Worm (Caenorhabditis elegans) whole organism, young adult: Measurements from ENCODE around the gene D1025.1.

Source experiments
- B0035.1 ChIP-seq: sonication (generic microtip); optimal IDR thresholded peaks from 2 replicates; lab custom pipeline; 2016; ENCODE audit warnings: missing genetic modification characterization, mild to moderate bottlenecking, missing compliant biosample characterization, missing genotype, missing genetic modification reagents
- B0336.3 ChIP-seq: fragments of 200-800 bp; sonication (Bioruptor generic); IDR thresholded peaks from 2 replicates; pipeline ENCODE4 v1.3.6; 2022; ENCODE audit warnings: missing genetic modification characterization, missing compliant biosample characterization
- C06A6.2 ChIP-seq: fragments of 200-800 bp; sonication (Bioruptor generic); conservative IDR thresholded peaks from 2 replicates; pipeline ENCODE4 v1.3.6; 2022; ENCODE audit warnings: missing genetic modification characterization, missing compliant biosample characterization
- C17E4.6 ChIP-seq: fragments of 200-800 bp; sonication (Bioruptor generic); IDR thresholded peaks from 2 replicates; pipeline ENCODE4 v1.3.6; 2022; ENCODE audit warnings: missing genetic modification reagents, missing genetic modification characterization, missing compliant biosample characterization
- F57C9.4 ChIP-seq: sonication (generic microtip); optimal IDR thresholded peaks from 2 replicates; lab custom pipeline; 2017; ENCODE audit warnings: mild to moderate bottlenecking, missing genetic modification characterization, missing compliant biosample characterization
- K11D2.4 ChIP-seq: fragments of 200-800 bp; sonication (Bioruptor generic); IDR thresholded peaks from 2 replicates; pipeline ENCODE4 v1.3.6; 2022; ENCODE audit warnings: missing genetic modification reagents, missing genetic modification characterization, missing compliant biosample characterization
- K12H6.12 ChIP-seq: fragments of 200-800 bp; sonication (Bioruptor generic); optimal IDR thresholded peaks from 2 replicates; lab custom pipeline; 2018; ENCODE audit warnings: mild to moderate bottlenecking, missing genetic modification characterization, missing compliant biosample characterization
- T26A5.8 ChIP-seq: sonication (generic microtip); optimal IDR thresholded peaks from 2 replicates; lab custom pipeline; 2016; ENCODE audit warnings: missing genetic modification characterization, missing compliant biosample characterization
- Y53G8AR.9 ChIP-seq: fragments of 200-800 bp; sonication (Bioruptor generic); conservative IDR thresholded peaks from 2 replicates; pipeline ENCODE4 v1.3.6; 2022; ENCODE audit warnings: missing genetic modification reagents, missing genetic modification characterization, missing compliant biosample characterization
- Y56A3A.18 ChIP-seq: fragments of 200-800 bp; sonication (Bioruptor generic); IDR thresholded peaks from 2 replicates; pipeline ENCODE4 v1.3.6; 2022; ENCODE audit warnings: missing genetic modification reagents, missing genetic modification characterization, missing compliant biosample characterization
- Y67H2A.10 ChIP-seq: fragments of 200-800 bp; sonication (Bioruptor generic); conservative IDR thresholded peaks from 2 replicates; pipeline ENCODE4 v1.3.6; 2022; ENCODE audit warnings: missing genetic modification reagents, missing genetic modification characterization, missing compliant biosample characterization
- atf-7 ChIP-seq: sonication (generic microtip); optimal IDR thresholded peaks from 2 replicates; lab custom pipeline; 2017; ENCODE audit warnings: mild to moderate bottlenecking, missing genetic modification characterization, missing compliant biosample characterization
- attf-6 ChIP-seq: fragments of 200-800 bp; sonication (Bioruptor generic); IDR thresholded peaks from 2 replicates; pipeline ENCODE4 v1.3.6; 2022; ENCODE audit warnings: missing genetic modification reagents, missing genetic modification characterization, missing compliant biosample characterization
- bed-2 ChIP-seq: fragments of 200-800 bp; sonication (Bioruptor generic); IDR thresholded peaks from 2 replicates; pipeline ENCODE4 v1.3.6; 2022; ENCODE audit warnings: missing genetic modification reagents, missing genetic modification characterization, missing compliant biosample characterization
- ceh-27 ChIP-seq: fragments of 200-800 bp; sonication (Bioruptor generic); optimal IDR thresholded peaks from 2 replicates; lab custom pipeline; 2018; ENCODE audit warnings: mild to moderate bottlenecking, missing genetic modification characterization, moderate library complexity, missing compliant biosample characterization
- ceh-58 ChIP-seq: fragments of 200-800 bp; sonication (Bioruptor generic); IDR thresholded peaks from 2 replicates; pipeline ENCODE4 v1.3.6; 2022; ENCODE audit warnings: missing genetic modification characterization, missing compliant biosample characterization
- ceh-79 ChIP-seq: sonication (generic microtip); optimal IDR thresholded peaks from 2 replicates; lab custom pipeline; 2017; ENCODE audit warnings: mild to moderate bottlenecking, missing genetic modification characterization, missing compliant biosample characterization
- chd-7 ChIP-seq: sonication (generic microtip); optimal IDR thresholded peaks from 2 replicates; lab custom pipeline; 2016; ENCODE audit warnings: mild to moderate bottlenecking, missing genetic modification characterization, moderate library complexity, missing compliant biosample characterization
- dox-1 ChIP-seq: fragments of 200-800 bp; sonication (Bioruptor generic); IDR thresholded peaks from 2 replicates; pipeline ENCODE4 v1.3.6; 2022; ENCODE audit warnings: missing genetic modification reagents, missing genetic modification characterization, missing compliant biosample characterization
- dpl-1 ChIP-seq: fragments of 150-350 bp; optimal IDR thresholded peaks from 2 replicates; lab custom pipeline; 2014; ENCODE audit warnings: missing biosample characterization, missing genetic modification reagents, missing genetic modification characterization
- egrh-3 ChIP-seq: fragments of 200-800 bp; sonication (Bioruptor generic); IDR thresholded peaks from 2 replicates; pipeline ENCODE4 v1.3.6; 2022; ENCODE audit warnings: missing genetic modification reagents, missing genetic modification characterization, missing compliant biosample characterization
- ekl-4 ChIP-seq: fragments of 200-800 bp; sonication (Bioruptor generic); IDR thresholded peaks from 2 replicates; pipeline ENCODE4 v1.3.6; 2022; ENCODE audit warnings: missing genetic modification reagents, missing genetic modification characterization, missing compliant biosample characterization
- him-1 ChIP-seq: sonication (generic microtip); optimal IDR thresholded peaks from 2 replicates; lab custom pipeline; 2016; ENCODE audit warnings: missing genotype, missing genetic modification reagents, missing genetic modification characterization, missing compliant biosample characterization
- hlh-26 ChIP-seq: fragments of 200-800 bp; sonication (Bioruptor generic); conservative IDR thresholded peaks from 2 replicates; pipeline ENCODE4 v1.3.6; 2022; ENCODE audit warnings: missing genetic modification reagents, missing genetic modification characterization, missing compliant biosample characterization
- let-526 ChIP-seq: fragments of 200-800 bp; sonication (Bioruptor generic); IDR thresholded peaks from 2 replicates; pipeline ENCODE4 v1.3.6; 2022; ENCODE audit warnings: missing genetic modification reagents, missing genetic modification characterization, missing compliant biosample characterization
- lin-26 ChIP-seq: fragments of 200-800 bp; sonication (Bioruptor generic); IDR thresholded peaks from 2 replicates; pipeline ENCODE4 v1.3.6; 2022; ENCODE audit warnings: missing genetic modification reagents, missing genetic modification characterization, missing compliant biosample characterization
- lin-35 ChIP-seq, 3 experiments: fragments of 150-350 bp in 2 of 3; sonication (generic microtip) in 1 of 3; optimal IDR thresholded peaks; 2 replicates each; lab custom pipeline; 2014 to 2018; ENCODE audit warnings: missing biosample characterization in 3 of 3, missing genetic modification characterization in 3 of 3, missing genetic modification reagents in 3 of 3
- lin-40 ChIP-seq: sonication (generic microtip); optimal IDR thresholded peaks from 2 replicates; lab custom pipeline; 2016; ENCODE audit warnings: missing genetic modification characterization, mild to moderate bottlenecking, missing compliant biosample characterization, missing genotype, missing genetic modification reagents
- madf-10 ChIP-seq: sonication (generic microtip); optimal IDR thresholded peaks from 2 replicates; lab custom pipeline; 2016; ENCODE audit warnings: mild to moderate bottlenecking, missing genetic modification characterization, missing compliant biosample characterization
- madf-6 ChIP-seq: fragments of 200-800 bp; sonication (Bioruptor generic); IDR thresholded peaks from 2 replicates; pipeline ENCODE4 v1.3.6; 2022; ENCODE audit warnings: missing genetic modification reagents, missing genetic modification characterization, missing compliant biosample characterization
- mcd-1 ChIP-seq: fragments of 200-800 bp; sonication (Bioruptor generic); IDR thresholded peaks from 2 replicates; pipeline ENCODE4 v1.3.6; 2022; ENCODE audit warnings: missing genetic modification reagents, missing genetic modification characterization, missing compliant biosample characterization
- pbrm-1 ChIP-seq: fragments of 200-800 bp; sonication (Bioruptor generic); IDR thresholded peaks from 2 replicates; pipeline ENCODE4 v1.3.6; 2022; ENCODE audit warnings: missing genetic modification reagents, missing genetic modification characterization, missing compliant biosample characterization
- rcor-1 ChIP-seq: fragments of 200-800 bp; sonication (Bioruptor generic); IDR thresholded peaks from 2 replicates; pipeline ENCODE4 v1.3.6; 2022; ENCODE audit warnings: missing genetic modification reagents, missing genetic modification characterization, missing compliant biosample characterization
- rpc-1 ChIP-seq, 2 experiments: fragments of 150-350 bp in 1 of 2; sonication (generic microtip) in 1 of 2; optimal IDR thresholded peaks; 2 replicates each; lab custom pipeline; 2014 to 2018; ENCODE audit warnings: missing biosample characterization in 1 of 2, missing genetic modification characterization in 1 of 2, missing genetic modification reagents in 1 of 2, missing genotype in 1 of 2
- sea-2 ChIP-seq: fragments of 200-800 bp; sonication (Bioruptor generic); IDR thresholded peaks from 2 replicates; pipeline ENCODE4 v1.3.6; 2022; ENCODE audit warnings: missing genetic modification characterization, missing compliant biosample characterization
- snpc-1.1 ChIP-seq: sonication (generic microtip); optimal IDR thresholded peaks from 2 replicates; lab custom pipeline; 2017; ENCODE audit warnings: missing genetic modification characterization, mild to moderate bottlenecking, missing compliant biosample characterization, antibody characterized with exemption, moderate library complexity, missing genotype, missing genetic modification reagents; ENCODE audit not compliant: insufficient read depth
- snpc-1.3 ChIP-seq: sonication (generic microtip); optimal IDR thresholded peaks from 2 replicates; lab custom pipeline; 2017; ENCODE audit warnings: missing genetic modification characterization, mild to moderate bottlenecking, missing compliant biosample characterization, antibody characterized with exemption, moderate library complexity, missing genotype, missing genetic modification reagents; ENCODE audit not compliant: insufficient read depth
- snpc-3.4 ChIP-seq: sonication (generic microtip); optimal IDR thresholded peaks from 2 replicates; lab custom pipeline; 2017; ENCODE audit warnings: missing genetic modification characterization, mild to moderate bottlenecking, missing compliant biosample characterization, antibody characterized with exemption, moderate library complexity, missing genotype, missing genetic modification reagents
- snpc-4 ChIP-seq, 5 experiments: fragments of 150-350 bp in 1 of 5; sonication (generic microtip) in 4 of 5; optimal IDR thresholded peaks; 2 replicates each; lab custom pipeline; 2014 to 2018; ENCODE audit warnings: missing genetic modification characterization in 5 of 5, missing biosample characterization in 3 of 5, antibody characterized with exemption in 2 of 5, mild to moderate bottlenecking in 2 of 5, missing compliant biosample characterization in 2 of 5, missing genotype in 2 of 5, moderate library complexity in 2 of 5, missing genetic modification reagents in 1 of 5
- somi-1 ChIP-seq: fragments of 200-800 bp; sonication (Bioruptor generic); optimal IDR thresholded peaks from 2 replicates; lab custom pipeline; 2018; ENCODE audit warnings: mild to moderate bottlenecking, missing genetic modification characterization, missing compliant biosample characterization
- sptf-2 ChIP-seq: fragments of 200-800 bp; sonication (Bioruptor generic); optimal IDR thresholded peaks from 2 replicates; lab custom pipeline; 2018; ENCODE audit warnings: mild to moderate bottlenecking, missing genetic modification characterization, missing compliant biosample characterization
- unc-130 ChIP-seq: sonication (generic microtip); optimal IDR thresholded peaks from 2 replicates; lab custom pipeline; 2016; ENCODE audit warnings: missing genetic modification reagents, missing genetic modification characterization, missing compliant biosample characterization
- xnd-1 ChIP-seq: sonication (generic microtip); optimal IDR thresholded peaks from 2 replicates; lab custom pipeline; 2016; ENCODE audit warnings: missing genotype, missing genetic modification reagents, missing genetic modification characterization, missing compliant biosample characterization
- zfh-2 ChIP-seq: fragments of 200-800 bp; sonication (Bioruptor generic); conservative IDR thresholded peaks from 2 replicates; pipeline ENCODE4 v1.3.6; 2022; ENCODE audit warnings: missing genetic modification reagents, missing genetic modification characterization, missing compliant biosample characterization
- zim-3 ChIP-seq: sonication (generic microtip); optimal IDR thresholded peaks from 2 replicates; lab custom pipeline; 2017; ENCODE audit warnings: mild to moderate bottlenecking, missing genetic modification characterization, moderate library complexity, missing compliant biosample characterization
- ztf-22 ChIP-seq: fragments of 200-800 bp; sonication (Bioruptor generic); optimal IDR thresholded peaks from 2 replicates; lab custom pipeline; 2018; ENCODE audit warnings: mild to moderate bottlenecking, missing genetic modification characterization, moderate library complexity, missing compliant biosample characterization

D1025.1 gene

DNA sequence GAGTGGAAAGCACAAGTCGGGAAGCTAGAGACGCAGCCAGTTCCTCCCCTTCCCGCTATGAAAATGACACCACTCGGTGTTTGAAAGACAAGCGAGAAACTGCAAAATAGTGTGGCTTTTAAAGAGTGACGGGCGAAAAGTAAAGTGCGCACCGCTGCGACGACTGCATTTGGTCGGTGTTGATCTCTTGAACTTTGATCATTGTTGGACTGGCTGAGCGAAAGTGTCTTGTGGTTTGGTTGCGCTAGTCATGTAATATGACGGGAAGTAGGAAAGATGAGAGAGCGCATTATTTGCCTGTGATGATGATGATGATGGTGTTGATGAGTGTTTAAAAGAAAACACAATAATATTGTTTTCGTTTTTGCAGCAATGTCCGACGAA, 39.7 kb downstream of the D1025.1 start (continued):
- no peak for TF ChIP-seq snpc-1.1 (tag; lab: Kevin White, UChicago)
- TF ChIP-seq sea-2: no peak
- no peak for TF ChIP-seq B0035.1
- TF ChIP-seq hlh-26 (GFP tag; lab: Robert Waterston, UW): no peak
- TF ChIP-seq snpc-1.3: no peak
- TF ChIP-seq xnd-1 (tag; lab: Kevin White, UChicago): no peak
- no peak for TF ChIP-seq lin-35 (GFP tag; optimal IDR thresholded peaks at IDR 0.05; lab: Kevin White, UChicago)
- peak; percentile 52 for TF ChIP-seq mcd-1 (GFP tag; lab: Robert Waterston, UW)
- no peak for TF ChIP-seq madf-6 (GFP tag; lab: Robert Waterston, UW)
- TF ChIP-seq let-526: peak; percentile 27; the same call in 1 of the 2 replicates
- peak; percentile 45; the same call in 1 of the 2 replicates for TF ChIP-seq Y56A3A.18 (GFP tag; lab: Robert Waterston, UW)
- TF ChIP-seq T26A5.8 (tag; lab: Kevin White, UChicago): no peak
- TF ChIP-seq unc-130 (GFP tag; lab: Kevin White, UChicago): no peak
- no peak for TF ChIP-seq sptf-2 (GFP tag; lab: Kevin White, UChicago)
- TF ChIP-seq snpc-3.4: no peak
- no peak for TF ChIP-seq dpl-1
- TF ChIP-seq chd-7: peak; percentile 76
- TF ChIP-seq madf-10 (tag; lab: Kevin White, UChicago): peak; percentile 84
- TF ChIP-seq B0336.3 (GFP tag; lab: Robert Waterston, UW): 0 out of 2 replicates have a peak, but pooled peaks have one; percentile 66
- no peak for TF ChIP-seq bed-2 (GFP tag; lab: Robert Waterston, UW)
- TF ChIP-seq Y53G8AR.9 (GFP tag; lab: Robert Waterston, UW): no peak
- no peak for TF ChIP-seq F57C9.4 (tag; lab: Kevin White, UChicago)
- TF ChIP-seq ceh-58 (GFP tag; lab: Robert Waterston, UW): no peak
- TF ChIP-seq, all 124 proteins: peak for 42

DNA sequence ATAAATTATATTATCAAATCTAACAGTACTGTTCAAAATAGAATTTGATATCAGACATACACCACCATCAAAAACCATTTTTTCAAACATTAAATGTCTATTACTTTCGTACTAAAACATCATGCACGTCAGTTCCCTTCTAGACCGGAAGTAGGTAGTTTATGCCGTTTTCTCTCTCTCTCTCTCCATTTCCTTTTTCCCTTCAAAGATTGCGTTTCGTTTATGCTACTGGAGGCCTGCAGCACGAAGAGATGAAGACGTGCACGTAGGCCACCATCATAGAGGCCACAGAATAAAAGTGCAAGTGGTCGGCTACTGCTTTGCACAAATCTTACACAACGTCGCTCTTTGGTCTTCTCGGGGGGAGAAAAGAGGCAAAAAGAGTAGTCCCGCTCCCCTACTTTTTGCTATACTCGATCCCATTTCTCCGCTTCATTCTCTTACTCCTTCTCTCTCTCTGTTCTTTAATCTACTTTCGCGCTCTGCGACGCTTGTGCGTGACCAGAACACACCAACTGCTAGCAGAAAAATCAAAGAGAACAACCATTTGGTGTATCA, 40.9 kb downstream of the D1025.1 start:
- TF ChIP-seq Y53G8AR.9 (GFP tag; lab: Robert Waterston, UW): peak; percentile 63
- no peak for TF ChIP-seq Y67H2A.10 (GFP tag; lab: Robert Waterston, UW)
- TF ChIP-seq mcd-1 (GFP tag; lab: Robert Waterston, UW): peak; percentile 36; the same call in 1 of the 2 replicates
- TF ChIP-seq K11D2.4: 0 out of 2 replicates have a peak, but pooled peaks have one; percentile 61
- TF ChIP-seq xnd-1 (tag; lab: Kevin White, UChicago): no peak
- peak; percentile 65 for TF ChIP-seq somi-1 (GFP tag; lab: Kevin White, UChicago)
- TF ChIP-seq dox-1 (GFP tag; lab: Robert Waterston, UW): peak; percentile 64
- no peak for TF ChIP-seq rpc-1 (optimal IDR thresholded peaks at IDR 0.05; lab: Kevin White, UChicago)
- TF ChIP-seq rpc-1 (tag; optimal IDR thresholded peaks at IDR 0.05; lab: Kevin White, UChicago): no peak
- TF ChIP-seq pbrm-1 (GFP tag; lab: Robert Waterston, UW): peak; percentile 23; the same call in 1 of the 2 replicates
- TF ChIP-seq zfh-2: peak; percentile 78
- 0 out of 2 replicates have a peak, but pooled peaks have one; percentile 9 for TF ChIP-seq egrh-3 (GFP tag; lab: Robert Waterston, UW)
- peak; percentile 27 for TF ChIP-seq atf-7
- TF ChIP-seq attf-6 (GFP tag; lab: Robert Waterston, UW): no peak
- no peak for TF ChIP-seq C17E4.6 (GFP tag; lab: Robert Waterston, UW)
- no peak for TF ChIP-seq ceh-27 (GFP tag; lab: Kevin White, UChicago)
- TF ChIP-seq K12H6.12 (tag; lab: Kevin White, UChicago): peak; percentile 68
- peak; percentile 49 for TF ChIP-seq lin-40 (tag; lab: Kevin White, UChicago)
- peak; percentile 14; the same call in 1 of the 2 replicates for TF ChIP-seq ekl-4
- TF ChIP-seq ceh-79: no peak
- TF ChIP-seq him-1: no peak
- no peak for TF ChIP-seq snpc-4 (GFP tag; optimal IDR thresholded peaks at IDR 0.05; lab: Kevin White, UChicago)
- peak in 1 of 4 experiments; percentile 12 for TF ChIP-seq snpc-4 (tag; optimal IDR thresholded peaks at IDR 0.05; lab: Kevin White, UChicago)
- peak; percentile 32; the same call in 1 of the 2 replicates for TF ChIP-seq rcor-1
- peak; percentile 43; the same call in 1 of the 2 replicates for TF ChIP-seq C06A6.2
- TF ChIP-seq lin-26: peak; percentile 14; the same call in 1 of the 2 replicates
- TF ChIP-seq zim-3: peak; percentile 23
- peak; percentile 48 for TF ChIP-seq ztf-22 (GFP tag; lab: Kevin White, UChicago)
